Worm (Caenorhabditis elegans) whole organism, early embryonic: ENCODE measurements around the gene metl-13.

Experiments
- B0310.2 ChIP-seq: sonication (generic microtip); optimal IDR thresholded peaks from 2 replicates; lab custom pipeline; 2016; ENCODE audit warnings: mild to moderate bottlenecking, missing genetic modification characterization, missing compliant biosample characterization
- F13C5.2 ChIP-seq: sonication (generic microtip); optimal IDR thresholded peaks from 2 replicates; lab custom pipeline; 2017; ENCODE audit warnings: mild to moderate bottlenecking, missing genetic modification characterization, inconsistent platforms, missing compliant biosample characterization
- aly-1 ChIP-seq: sonication (generic microtip); optimal IDR thresholded peaks from 2 replicates; lab custom pipeline; 2016; ENCODE audit warnings: missing genetic modification characterization, missing compliant biosample characterization
- ama-1 ChIP-seq: fragments of 150-350 bp; optimal IDR thresholded peaks from 2 replicates; lab custom pipeline; 2014
- ceh-13 ChIP-seq: fragments of 200-800 bp; sonication (Bioruptor generic); optimal IDR thresholded peaks from 2 replicates; lab custom pipeline; 2018; ENCODE audit warnings: mild to moderate bottlenecking, missing genetic modification characterization, missing compliant biosample characterization
- ceh-36 ChIP-seq: sonication (generic microtip); optimal IDR thresholded peaks from 2 replicates; lab custom pipeline; 2016; ENCODE audit warnings: missing genetic modification characterization, inconsistent platforms, missing compliant biosample characterization
- ets-7 ChIP-seq: sonication (generic microtip); optimal IDR thresholded peaks from 2 replicates; lab custom pipeline; 2016; ENCODE audit warnings: missing genotype, missing genetic modification characterization, missing compliant biosample characterization
- flt-1 ChIP-seq: fragments of 200-800 bp; sonication (Bioruptor generic); IDR thresholded peaks from 2 replicates; pipeline ENCODE4 v1.3.6; 2022; ENCODE audit warnings: missing genetic modification characterization, missing compliant biosample characterization
- hmbx-1 ChIP-seq: sonication (generic microtip); optimal IDR thresholded peaks from 2 replicates; lab custom pipeline; 2016; ENCODE audit warnings: mild to moderate bottlenecking, missing genetic modification characterization, missing compliant biosample characterization
- hmg-4 ChIP-seq: fragments of 200-800 bp; sonication (Bioruptor generic); optimal IDR thresholded peaks from 2 replicates; lab custom pipeline; 2018; ENCODE audit warnings: mild to moderate bottlenecking, missing genetic modification characterization, missing compliant biosample characterization
- hnd-1 ChIP-seq: sonication (generic microtip); optimal IDR thresholded peaks from 2 replicates; lab custom pipeline; 2016; ENCODE audit warnings: missing genetic modification characterization, missing compliant biosample characterization
- pes-1 ChIP-seq: fragments of 200-800 bp; sonication (Bioruptor generic); IDR thresholded peaks from 2 replicates; pipeline ENCODE4 v1.3.6; 2022; ENCODE audit warnings: missing genetic modification reagents, missing genetic modification characterization, missing compliant biosample characterization
- scrt-1 ChIP-seq: fragments of 200-800 bp; sonication (Bioruptor generic); IDR thresholded peaks from 2 replicates; pipeline ENCODE4 v1.3.6; 2022; ENCODE audit warnings: missing genetic modification characterization, missing compliant biosample characterization
- sea-1 ChIP-seq: fragments of 200-800 bp; sonication (Bioruptor generic); conservative IDR thresholded peaks from 2 replicates; pipeline ENCODE4 v1.3.6; 2022; ENCODE audit warnings: missing genetic modification characterization, missing compliant biosample characterization
- tbx-11 ChIP-seq: fragments of 200-800 bp; sonication (Bioruptor generic); IDR thresholded peaks from 2 replicates; pipeline ENCODE4 v1.3.6; 2022; ENCODE audit warnings: missing genetic modification characterization, missing compliant biosample characterization
- tbx-37 ChIP-seq: fragments of 200-800 bp; sonication (Bioruptor generic); conservative IDR thresholded peaks from 2 replicates; pipeline ENCODE4 v1.3.6; 2022; ENCODE audit warnings: missing genetic modification reagents, missing genetic modification characterization, missing compliant biosample characterization
- tra-4 ChIP-seq: sonication (generic microtip); optimal IDR thresholded peaks from 2 replicates; lab custom pipeline; 2017; ENCODE audit warnings: missing genetic modification characterization, missing compliant biosample characterization

Gene metl-13

ce11 chrIV:6655747-6656146 lies 20.9 kb downstream of the metl-13 start:
- TF ChIP-seq ceh-13 (no peak), sea-1 (GFP tag; lab: Robert Waterston, UW) (no peak), B0310.2 (no peak), hmg-4 (no peak), ama-1 (lab: Kevin White, UChicago) (no peak), tbx-37 (no peak), F13C5.2 (tag; lab: Kevin White, UChicago) (no peak), pes-1 (no peak)

DNA sequence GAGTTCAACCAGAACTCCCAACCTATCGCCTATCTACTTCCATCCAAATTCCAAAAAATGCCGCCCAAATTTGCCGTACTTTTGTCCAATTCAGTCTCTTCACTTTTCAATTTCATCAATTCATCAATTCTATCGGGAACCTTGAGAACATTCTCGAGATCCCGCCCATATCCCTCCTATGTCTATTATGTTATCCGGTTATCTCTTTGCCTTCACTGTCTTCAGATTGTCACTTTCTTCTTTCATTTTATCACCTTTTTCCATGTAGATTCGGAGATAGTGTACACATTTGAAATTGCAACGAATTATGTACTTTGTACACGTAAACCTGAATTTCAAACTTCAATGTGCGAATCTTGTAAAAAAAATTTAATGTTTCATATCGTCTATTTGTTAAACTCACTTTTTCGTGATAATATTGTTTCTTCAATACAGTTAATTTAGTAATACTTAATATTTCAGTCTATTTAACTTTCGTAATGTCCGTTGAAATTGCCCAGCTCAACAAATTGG lies 22.7 kb downstream of the metl-13 start, which contains the start of gene C01B10.11:
TSS of gene C01B10.11 (plus strand) at position 463 of the 513 bp plus-strand sequence.
- TF ChIP-seq pes-1 (no peak), B0310.2 (no peak), ceh-36 (tag; lab: Kevin White, UChicago) (no peak), hmbx-1 (tag; lab: Kevin White, UChicago) (no peak), scrt-1 (GFP tag; lab: Robert Waterston, UW) (no peak), ceh-13 (no peak), hmg-4 (no peak), ama-1 (lab: Kevin White, UChicago) (no peak), tbx-11 (GFP tag; lab: Robert Waterston, UW) (no peak), tbx-37 (no peak), sea-1 (GFP tag; lab: Robert Waterston, UW) (no peak), ets-7 (no peak), hnd-1 (no peak), F13C5.2 (tag; lab: Kevin White, UChicago) (no peak), flt-1 (GFP tag; lab: Robert Waterston, UW) (no peak), tra-4 (tag; lab: Kevin White, UChicago) (no peak), aly-1 (tag; lab: Kevin White, UChicago) (no peak)

DNA sequence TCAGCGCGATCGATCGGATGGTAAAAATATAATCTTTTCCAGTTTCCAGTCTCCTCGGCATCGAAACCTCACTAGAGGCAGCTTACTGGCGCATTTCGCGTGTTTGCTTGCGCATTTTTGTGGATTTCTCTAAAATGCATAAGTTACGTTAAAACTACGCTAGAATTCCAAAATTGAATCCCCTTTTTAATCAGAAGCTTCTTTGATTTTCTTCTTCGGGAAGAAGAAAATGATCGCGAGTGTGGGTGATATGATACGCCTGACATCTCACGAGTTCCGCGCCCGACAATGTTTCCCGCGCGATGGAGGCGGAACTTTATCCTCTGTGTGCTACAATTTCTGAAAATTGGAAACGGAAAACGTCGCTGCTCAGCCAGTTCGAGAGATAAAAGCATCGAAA lies 29.4 kb downstream of the metl-13 start:
- TF ChIP-seq ets-7 = no peak
- no peak for TF ChIP-seq sea-1 (GFP tag; lab: Robert Waterston, UW)
- no peak for TF ChIP-seq ceh-36 (tag; lab: Kevin White, UChicago)
- no peak for TF ChIP-seq B0310.2
- no peak for TF ChIP-seq ceh-13
- no peak for TF ChIP-seq flt-1 (GFP tag; lab: Robert Waterston, UW)
- no peak for TF ChIP-seq ama-1 (lab: Kevin White, UChicago)
- no peak for TF ChIP-seq tbx-37
- TF ChIP-seq F13C5.2 (tag; lab: Kevin White, UChicago) = no peak
- no peak for TF ChIP-seq hmg-4

DNA sequence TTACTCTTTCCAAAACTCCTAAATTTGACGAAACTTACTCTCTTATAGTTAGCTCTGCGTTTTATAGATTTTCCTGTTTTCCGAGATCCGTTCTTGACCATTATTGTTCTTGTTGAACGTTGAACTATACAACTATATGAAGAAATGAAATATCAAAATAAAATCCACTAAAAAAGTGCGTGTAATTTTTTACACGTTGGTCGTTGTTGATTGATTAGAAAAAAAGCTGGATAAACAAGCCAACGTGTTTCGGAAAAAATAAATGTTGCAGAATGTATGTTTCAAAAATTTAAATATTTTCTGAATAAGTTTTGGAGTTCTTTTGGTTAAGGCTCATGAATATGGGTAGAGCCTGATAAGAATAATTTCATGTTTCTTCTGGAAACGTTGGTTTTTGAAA lies 33.0 kb downstream of the metl-13 start, which contains the start of gene Y73B6A.1:
TSS of gene Y73B6A.1 (minus strand) at position 101 of the 400 bp plus-strand sequence.
- no peak for TF ChIP-seq B0310.2
- no peak for TF ChIP-seq ceh-36 (tag; lab: Kevin White, UChicago)
- no peak for TF ChIP-seq aly-1 (tag; lab: Kevin White, UChicago)
- no peak for TF ChIP-seq scrt-1 (GFP tag; lab: Robert Waterston, UW)
- TF ChIP-seq tra-4 (tag; lab: Kevin White, UChicago) = no peak
- no peak for TF ChIP-seq hmbx-1 (tag; lab: Kevin White, UChicago)
- TF ChIP-seq ceh-13 = no peak
- no peak for TF ChIP-seq sea-1 (GFP tag; lab: Robert Waterston, UW)
- TF ChIP-seq hmg-4 = no peak
- no peak for TF ChIP-seq flt-1 (GFP tag; lab: Robert Waterston, UW)
- no peak for TF ChIP-seq hnd-1
- no peak for TF ChIP-seq F13C5.2 (tag; lab: Kevin White, UChicago)
- no peak for TF ChIP-seq ama-1 (lab: Kevin White, UChicago)
